Fruit fly (Drosophila melanogaster): Measurements from ENCODE around the gene CG11345.

CG11345 gene

dm6 chr3L:4411951-4412350 is 46.0 kb downstream of the CG11345 start:
- TF ChIP-seq Ets98B (GFP tag; IDR thresholded peaks at IDR 0.05) (peak; percentile 30; the same call in 1 of the 2 replicates), Pif1B (GFP tag; optimal IDR thresholded peaks at IDR 0.05) (no peak), D1 (tag; optimal IDR thresholded peaks at IDR 0.05) (no peak), fd96Ca (GFP tag; IDR thresholded peaks at IDR 0.05) (no peak), Snoo (tag; optimal IDR thresholded peaks at IDR 0.05) (no peak), CG4496 (GFP tag; IDR thresholded peaks at IDR 0.05) (no peak), CG10348 (GFP tag; IDR thresholded peaks at IDR 0.05) (no peak)

- TF ChIP-seq D1 (tag; optimal IDR thresholded peaks at IDR 0.05): no peak
- no peak for TF ChIP-seq CG8301 (tag; optimal IDR thresholded peaks at IDR 0.05)
- no peak for TF ChIP-seq CG17806 (tag; optimal IDR thresholded peaks at IDR 0.05)
- TF ChIP-seq CG8159 (tag; optimal IDR thresholded peaks at IDR 0.05): peak; percentile 12
- no peak for TF ChIP-seq CG34367 (tag; optimal IDR thresholded peaks at IDR 0.05)
- no peak for TF ChIP-seq CG12605 (GFP tag; IDR thresholded peaks at IDR 0.05)
- TF ChIP-seq Pif1A (GFP tag; optimal IDR thresholded peaks at IDR 0.05): no peak
Measured at dm6 chr3L:4411025-4411873, 46.7 kb downstream of the CG11345 start.

dm6 chr3L:4409898-4410629 is 47.9 kb downstream of the CG11345 start:
- TF ChIP-seq CG10348 (GFP tag; IDR thresholded peaks at IDR 0.05): no peak
- no peak for TF ChIP-seq fd96Ca (GFP tag; IDR thresholded peaks at IDR 0.05)
- TF ChIP-seq CG8159 (tag; optimal IDR thresholded peaks at IDR 0.05): no peak
- TF ChIP-seq CG12605 (GFP tag; IDR thresholded peaks at IDR 0.05): no peak
- TF ChIP-seq rn (GFP tag; IDR thresholded peaks at IDR 0.05): no peak
- TF ChIP-seq Pif1A (GFP tag; optimal IDR thresholded peaks at IDR 0.05): no peak
- TF ChIP-seq Pif1B (GFP tag; optimal IDR thresholded peaks at IDR 0.05): no peak
- no peak for TF ChIP-seq CG8301 (tag; optimal IDR thresholded peaks at IDR 0.05)
- TF ChIP-seq CG9948 (tag; optimal IDR thresholded peaks at IDR 0.05): no peak
- no peak for TF ChIP-seq Snoo (tag; optimal IDR thresholded peaks at IDR 0.05)
- no peak for TF ChIP-seq CG4496 (GFP tag; IDR thresholded peaks at IDR 0.05)
- TF ChIP-seq CG34367 (tag; optimal IDR thresholded peaks at IDR 0.05): no peak
- TF ChIP-seq CG14655 (GFP tag; optimal IDR thresholded peaks at IDR 0.05): no peak
- TF ChIP-seq Ets98B (GFP tag; IDR thresholded peaks at IDR 0.05): no peak
- TF ChIP-seq CG13204 (GFP tag; optimal IDR thresholded peaks at IDR 0.05): no peak

dm6 chr3L:4409134-4409897 is 48.6 kb downstream of the CG11345 start:
- TF ChIP-seq D1 (tag; optimal IDR thresholded peaks at IDR 0.05) (no peak), CG10348 (GFP tag; IDR thresholded peaks at IDR 0.05) (no peak), fd96Ca (GFP tag; IDR thresholded peaks at IDR 0.05) (no peak), Ets98B (GFP tag; IDR thresholded peaks at IDR 0.05) (no peak), Pif1A (GFP tag; optimal IDR thresholded peaks at IDR 0.05) (no peak), CG9948 (tag; optimal IDR thresholded peaks at IDR 0.05) (no peak), gl (tag; optimal IDR thresholded peaks at IDR 0.05) (no peak), EcR (GFP tag; optimal IDR thresholded peaks at IDR 0.05) (no peak), CG8159 (tag; optimal IDR thresholded peaks at IDR 0.05) (no peak), CG8301 (tag; optimal IDR thresholded peaks at IDR 0.05) (no peak), CG4496 (GFP tag; IDR thresholded peaks at IDR 0.05) (no peak)

dm6 chr3L:4408313-4409133 is 49.4 kb downstream of the CG11345 start:
- TF ChIP-seq CG34367 (tag; optimal IDR thresholded peaks at IDR 0.05) (no peak), rn (GFP tag; IDR thresholded peaks at IDR 0.05) (no peak), Ets98B (GFP tag; IDR thresholded peaks at IDR 0.05) (no peak), gl (tag; optimal IDR thresholded peaks at IDR 0.05) (no peak), D1 (tag; optimal IDR thresholded peaks at IDR 0.05) (no peak), CG32121 (GFP tag; IDR thresholded peaks at IDR 0.05) (no peak), CG15710 (tag; optimal IDR thresholded peaks at IDR 0.05) (no peak), fd96Ca (GFP tag; IDR thresholded peaks at IDR 0.05) (no peak), CG17806 (tag; optimal IDR thresholded peaks at IDR 0.05) (no peak), CG8159 (tag; optimal IDR thresholded peaks at IDR 0.05) (peak; percentile 25), Pif1B (GFP tag; optimal IDR thresholded peaks at IDR 0.05) (no peak), CG9948 (tag; optimal IDR thresholded peaks at IDR 0.05) (no peak), CG12605 (GFP tag; IDR thresholded peaks at IDR 0.05) (no peak), CG10348 (GFP tag; IDR thresholded peaks at IDR 0.05) (no peak), CG8301 (tag; optimal IDR thresholded peaks at IDR 0.05) (no peak), EcR (GFP tag; optimal IDR thresholded peaks at IDR 0.05) (peak; percentile 61), Pif1A (GFP tag; optimal IDR thresholded peaks at IDR 0.05) (no peak), CG14655 (GFP tag; optimal IDR thresholded peaks at IDR 0.05) (no peak), Snoo (tag; optimal IDR thresholded peaks at IDR 0.05) (peak; percentile 44), CG13204 (GFP tag; optimal IDR thresholded peaks at IDR 0.05) (peak; percentile 7), CG4496 (GFP tag; IDR thresholded peaks at IDR 0.05) (peak; percentile 26; the same call in 1 of the 3 replicates)
